Worm (Caenorhabditis elegans): Measurements from ENCODE around the gene Y43D4A.5.

- TF ChIP-seq C06A6.2 (GFP tag; conservative IDR thresholded peaks at IDR 0.05), result no peak
- TF ChIP-seq snpc-1.3 (tag; optimal IDR thresholded peaks at IDR 0.05; ENCODE audit: insufficient read depth), result no peak
- no peak for TF ChIP-seq unc-62 (GFP tag; optimal IDR thresholded peaks at IDR 0.05)
- no peak for TF ChIP-seq gei-17 (GFP tag; optimal IDR thresholded peaks at IDR 0.05)
- TF ChIP-seq lin-54 (GFP tag; optimal IDR thresholded peaks at IDR 0.05), result no peak
- no peak for TF ChIP-seq lag-1 (GFP tag; IDR thresholded peaks at IDR 0.05)
- TF ChIP-seq F49E8.2 (tag; optimal IDR thresholded peaks at IDR 0.05; ENCODE audit: insufficient read depth), result no peak
- TF ChIP-seq egrh-3 (GFP tag; IDR thresholded peaks at IDR 0.05), result no peak
- TF ChIP-seq xnd-1 (tag; optimal IDR thresholded peaks at IDR 0.05), result no peak
- TF ChIP-seq unc-130 (GFP tag; optimal IDR thresholded peaks at IDR 0.05), result no peak
- no peak for TF ChIP-seq hrde-1 (tag; optimal IDR thresholded peaks at IDR 0.05; ENCODE audit: borderline replicate concordance)
- no peak for TF ChIP-seq snpc-1.1 (tag; optimal IDR thresholded peaks at IDR 0.05; ENCODE audit: insufficient read depth)
- no peak for TF ChIP-seq snpc-4 (GFP tag; optimal IDR thresholded peaks at IDR 0.05)
- no peak for TF ChIP-seq snpc-4 (tag; optimal IDR thresholded peaks at IDR 0.05)
These were observed at the start of gene Y43D4A.5 for ce11 chrIV:16775455-16775854.

Measured in whole organism, young adult.